Fruit fly (Drosophila melanogaster) whole organism, embryonic: ENCODE results near the gene CG9737.
A peak's percentile ranks its signal among the peaks of the same experiment; 100 is the strongest.

Source experiments
- B-H2 ChIP-seq: fragments of 200-800 bp; sonication (Bioruptor generic); optimal IDR thresholded peaks from 2 replicates; lab custom pipeline; 2018; ENCODE audit warnings: missing biosample characterization, mild to moderate bottlenecking, missing genetic modification characterization
- CG1233 ChIP-seq: fragments of 200-800 bp; sonication (Bioruptor generic); optimal IDR thresholded peaks from 4 replicates; lab custom pipeline; 2018; ENCODE audit warnings: missing biosample characterization, mild to moderate bottlenecking, missing genetic modification characterization
- CG13123 ChIP-seq: fragments of 200-800 bp; sonication (Bioruptor generic); optimal IDR thresholded peaks from 2 replicates; lab custom pipeline; 2016; ENCODE audit warnings: missing biosample characterization, missing genetic modification characterization
- CG13296 ChIP-seq: fragments of 200-800 bp; sonication (Bioruptor generic); optimal IDR thresholded peaks from 3 replicates; lab custom pipeline; 2018; ENCODE audit warnings: missing biosample characterization, mild to moderate bottlenecking, missing genetic modification characterization
- CG13894 ChIP-seq: fragments of 200-800 bp; sonication (Bioruptor generic); optimal IDR thresholded peaks from 3 replicates; lab custom pipeline; 2018; ENCODE audit warnings: missing biosample characterization, mild to moderate bottlenecking, missing genetic modification characterization, moderate library complexity
- CG1529 ChIP-seq: fragments of 200-800 bp; sonication (Bioruptor generic); optimal IDR thresholded peaks from 3 replicates; lab custom pipeline; 2018; ENCODE audit warnings: missing biosample characterization, missing genetic modification characterization
- CG16779 ChIP-seq: fragments of 200-800 bp; sonication (Bioruptor generic); IDR thresholded peaks from 2 replicates; pipeline ENCODE4 v1.3.6; 2022; ENCODE audit warnings: missing biosample characterization, missing genetic modification characterization
- CG17328 ChIP-seq: fragments of 200-800 bp; sonication (Bioruptor generic); IDR thresholded peaks from 2 replicates; pipeline ENCODE4 v1.3.6; 2022; ENCODE audit warnings: missing biosample characterization, missing genetic modification characterization
- CG33557 ChIP-seq: fragments of 200-800 bp; sonication (Bioruptor generic); optimal IDR thresholded peaks from 2 replicates; lab custom pipeline; 2019; ENCODE audit warnings: missing biosample characterization, mild to moderate bottlenecking, missing genetic modification characterization, moderate library complexity
- CG3407 ChIP-seq: fragments of 200-800 bp; sonication (Bioruptor generic); optimal IDR thresholded peaks from 2 replicates; lab custom pipeline; 2018; ENCODE audit warnings: missing biosample characterization, mild to moderate bottlenecking, missing genetic modification characterization
- CG34422 ChIP-seq: fragments of 200-800 bp; sonication (Bioruptor generic); IDR thresholded peaks from 3 replicates; pipeline ENCODE4 v1.3.6; 2022; ENCODE audit warnings: missing biosample characterization, missing genetic modification characterization
- CG3838 ChIP-seq: fragments of 200-800 bp; sonication (Bioruptor generic); optimal IDR thresholded peaks from 3 replicates; lab custom pipeline; 2016; ENCODE audit warnings: missing biosample characterization, missing genetic modification characterization
- CG6254 ChIP-seq: fragments of 200-800 bp; sonication (Bioruptor generic); optimal IDR thresholded peaks from 3 replicates; lab custom pipeline; 2017; ENCODE audit warnings: mild to moderate bottlenecking, missing biosample characterization, missing genetic modification reagents, missing genetic modification characterization
- CG6813 ChIP-seq: fragments of 200-800 bp; sonication (Bioruptor generic); optimal IDR thresholded peaks from 2 replicates; lab custom pipeline; 2017; ENCODE audit warnings: missing biosample characterization, missing genetic modification characterization, mild to moderate bottlenecking, moderate library complexity, missing genetic modification reagents
- CG7556 ChIP-seq: fragments of 200-800 bp; sonication (Bioruptor generic); optimal IDR thresholded peaks from 2 replicates; lab custom pipeline; 2017; ENCODE audit warnings: missing biosample characterization, mild to moderate bottlenecking, missing genetic modification characterization
- CG7839 ChIP-seq: fragments of 200-800 bp; sonication (Bioruptor generic); optimal IDR thresholded peaks from 3 replicates; lab custom pipeline; 2018; ENCODE audit warnings: missing biosample characterization, mild to moderate bottlenecking, missing genetic modification characterization, moderate library complexity
- CG7928 ChIP-seq: fragments of 200-800 bp; sonication (Bioruptor generic); optimal IDR thresholded peaks from 2 replicates; lab custom pipeline; 2017; ENCODE audit warnings: missing biosample characterization, mild to moderate bottlenecking, missing genetic modification characterization
- CG9797 ChIP-seq: fragments of 200-800 bp; sonication (Bioruptor generic); optimal IDR thresholded peaks from 3 replicates; lab custom pipeline; 2018; ENCODE audit warnings: missing biosample characterization, mild to moderate bottlenecking, missing genetic modification characterization
- Camta ChIP-seq: fragments of 200-800 bp; sonication (Bioruptor generic); optimal IDR thresholded peaks from 2 replicates; lab custom pipeline; 2016; ENCODE audit warnings: missing biosample characterization, missing genetic modification characterization
- D19A ChIP-seq: fragments of 200-800 bp; optimal IDR thresholded peaks from 3 replicates; lab custom pipeline; 2019; ENCODE audit warnings: missing biosample characterization, mild to moderate bottlenecking, missing genetic modification characterization, moderate library complexity
- ERR ChIP-seq: fragments of 200-800 bp; sonication (Bioruptor generic); optimal IDR thresholded peaks from 2 replicates; lab custom pipeline; 2016; ENCODE audit warnings: missing biosample characterization, missing genetic modification characterization
- GATAe ChIP-seq: fragments of 200-800 bp; sonication (Bioruptor generic); conservative IDR thresholded peaks from 2 replicates; pipeline ENCODE4 v1.3.6; 2022; ENCODE audit warnings: missing biosample characterization, missing genetic modification characterization
- Mes4 ChIP-seq: fragments of 200-800 bp; sonication (Bioruptor generic); optimal IDR thresholded peaks from 2 replicates; lab custom pipeline; 2016; ENCODE audit warnings: missing biosample characterization, missing genetic modification characterization
- NC2α ChIP-seq: fragments of 200-800 bp; sonication (Bioruptor generic); optimal IDR thresholded peaks from 2 replicates; lab custom pipeline; 2016; ENCODE audit warnings: missing biosample characterization, missing genetic modification characterization
- Nf-YA ChIP-seq: fragments of 200-800 bp; sonication (Bioruptor generic); IDR thresholded peaks from 2 replicates; pipeline ENCODE4 v1.3.6; 2022; ENCODE audit warnings: missing biosample characterization, missing genetic modification characterization
- Oli ChIP-seq: fragments of 200-800 bp; sonication (Bioruptor generic); optimal IDR thresholded peaks from 2 replicates; lab custom pipeline; 2018; ENCODE audit warnings: missing biosample characterization, mild to moderate bottlenecking, missing genetic modification characterization, moderate library complexity
- PHDP ChIP-seq: fragments of 200-800 bp; sonication (Bioruptor generic); optimal IDR thresholded peaks from 3 replicates; lab custom pipeline; 2018; ENCODE audit warnings: missing biosample characterization, mild to moderate bottlenecking, missing genetic modification characterization, moderate library complexity
- Pdp1 ChIP-seq, 2 experiments: fragments of 200-800 bp; sonication (Bioruptor generic); optimal IDR thresholded peaks; 3 replicates each; lab custom pipeline; 2016; ENCODE audit warnings: missing biosample characterization in 2 of 2, missing genetic modification characterization in 2 of 2, mild to moderate bottlenecking in 1 of 2, moderate library complexity in 1 of 2
- Sry-δ ChIP-seq: fragments of 200-800 bp; sonication (Bioruptor generic); optimal IDR thresholded peaks from 2 replicates; lab custom pipeline; 2016; ENCODE audit warnings: missing biosample characterization, missing genetic modification characterization
- Stat92E ChIP-seq, 3 experiments: fragments of >200 bp in 2 of 3; fragments of 200-800 bp in 1 of 3; sonication (Bioruptor generic) in 1 of 3; optimal IDR thresholded peaks; 2 replicates each; lab custom pipeline; 2017 to 2019; ENCODE audit warnings: missing biosample characterization in 3 of 3, missing genetic modification characterization in 3 of 3, mild to moderate bottlenecking in 1 of 3, moderate library complexity in 1 of 3
- Xrp1 ChIP-seq: fragments of 200-800 bp; sonication (Bioruptor generic); IDR thresholded peaks from 2 replicates; pipeline ENCODE4 v1.3.6; 2022; ENCODE audit warnings: missing biosample characterization, missing genetic modification characterization
- YL-1 ChIP-seq: fragments of 200-800 bp; sonication (Bioruptor generic); optimal IDR thresholded peaks from 3 replicates; lab custom pipeline; 2017; ENCODE audit warnings: missing biosample characterization, mild to moderate bottlenecking, missing genetic modification characterization
- ash1 ChIP-seq: fragments of 200-800 bp; sonication (Bioruptor generic); optimal IDR thresholded peaks from 2 replicates; lab custom pipeline; 2018; ENCODE audit warnings: missing biosample characterization, mild to moderate bottlenecking, missing genetic modification characterization
- cwo ChIP-seq: fragments of 200-800 bp; sonication (Bioruptor generic); optimal IDR thresholded peaks from 3 replicates; lab custom pipeline; 2017; ENCODE audit warnings: missing biosample characterization, missing genetic modification characterization, mild to moderate bottlenecking, moderate library complexity, missing genetic modification reagents
- dimm ChIP-seq: fragments of 200-800 bp; sonication (Bioruptor generic); IDR thresholded peaks from 2 replicates; pipeline ENCODE4 v1.3.6; 2022; ENCODE audit warnings: missing biosample characterization, missing genetic modification characterization
- ems ChIP-seq: fragments of 200-800 bp; sonication (Bioruptor generic); optimal IDR thresholded peaks from 3 replicates; lab custom pipeline; 2016; ENCODE audit warnings: missing biosample characterization, missing genetic modification characterization
- ewg ChIP-seq: fragments of 200-800 bp; sonication (Bioruptor generic); optimal IDR thresholded peaks from 3 replicates; lab custom pipeline; 2017; ENCODE audit warnings: mild to moderate bottlenecking, missing biosample characterization, missing genetic modification reagents, missing genetic modification characterization
- kay ChIP-seq: fragments of 200-800 bp; sonication (Bioruptor generic); optimal IDR thresholded peaks from 2 replicates; lab custom pipeline; 2016; ENCODE audit warnings: missing biosample characterization, missing genetic modification characterization
- peb ChIP-seq: fragments of 200-800 bp; sonication (Bioruptor generic); IDR thresholded peaks from 2 replicates; pipeline ENCODE4 v1.3.6; 2022; ENCODE audit warnings: missing biosample characterization, missing genetic modification characterization
- ro ChIP-seq: fragments of 200-800 bp; sonication (Bioruptor generic); IDR thresholded peaks from 2 replicates; pipeline ENCODE4 v1.3.6; 2022; ENCODE audit warnings: missing biosample characterization, missing genetic modification characterization
- sd ChIP-seq: fragments of 200-800 bp; sonication (Bioruptor generic); optimal IDR thresholded peaks from 3 replicates; lab custom pipeline; 2018; ENCODE audit warnings: missing biosample characterization, mild to moderate bottlenecking, missing genetic modification characterization, moderate library complexity
- sens ChIP-seq: fragments of 200-800 bp; sonication (Bioruptor generic); peaks from one replicate; lab custom pipeline; 2016; ENCODE audit warnings: missing biosample characterization, missing genetic modification characterization
- shn ChIP-seq: fragments of 200-800 bp; sonication (Bioruptor generic); optimal IDR thresholded peaks from 3 replicates; lab custom pipeline; 2016; ENCODE audit warnings: missing biosample characterization, missing genetic modification characterization
- slbo ChIP-seq: fragments of 200-800 bp; sonication (Bioruptor generic); IDR thresholded peaks from 2 replicates; pipeline ENCODE4 v1.3.6; 2022; ENCODE audit warnings: missing biosample characterization, missing genetic modification characterization
- stc ChIP-seq: fragments of 200-800 bp; sonication (Bioruptor generic); IDR thresholded peaks from 2 replicates; pipeline ENCODE4 v1.3.6; 2022; ENCODE audit warnings: missing biosample characterization, missing genetic modification characterization
- tap ChIP-seq: fragments of 200-800 bp; optimal IDR thresholded peaks from 3 replicates; lab custom pipeline; 2019; ENCODE audit warnings: missing biosample characterization, mild to moderate bottlenecking, missing genetic modification characterization, moderate library complexity
- twi ChIP-seq: fragments of 200-800 bp; optimal IDR thresholded peaks from 2 replicates; lab custom pipeline; 2019; ENCODE audit warnings: missing biosample characterization, mild to moderate bottlenecking, missing genetic modification characterization, moderate library complexity
- wdn ChIP-seq: fragments of 200-800 bp; sonication (Bioruptor generic); IDR thresholded peaks from 2 replicates; pipeline ENCODE4 v1.3.6; 2022; ENCODE audit warnings: missing biosample characterization, missing genetic modification characterization
- z ChIP-seq: fragments of 200-800 bp; sonication (Bioruptor generic); IDR thresholded peaks from 3 replicates; pipeline ENCODE4 v1.3.6; 2022; ENCODE audit warnings: missing biosample characterization, missing genetic modification characterization

CG9737 gene

dm6 chr3R:30208766-30209484 is 34.2 kb downstream of the CG9737 start, which contains the start of gene RpS7 (continued):
- TF ChIP-seq GATAe (GFP tag; lab: Robert Waterston, UW) (no peak; the same call in 1 of the 2 replicates), ems (GFP tag; lab: Kevin White, UChicago) (no peak), CG7556 (GFP tag; lab: Kevin White, UChicago) (peak; percentile 66), CG13123 (GFP tag; lab: Kevin White, UChicago) (no peak), CG1233 (GFP tag; lab: Kevin White, UChicago) (peak; percentile 80), B-H2 (GFP tag; lab: Kevin White, UChicago) (peak; percentile 76), Oli (tag; lab: Kevin White, UChicago) (peak; percentile 46), CG1529 (GFP tag; lab: Kevin White, UChicago) (peak; percentile 58), Stat92E (GFP tag; optimal IDR thresholded peaks at IDR 0.05; lab: Kevin White, UChicago) (peak in 1 of 3 experiments; percentile 17), tap (tag; lab: Kevin White, UChicago) (peak; percentile 62), shn (GFP tag; lab: Kevin White, UChicago) (peak; percentile 16), ewg (peak; percentile 1), D19A (tag; lab: Kevin White, UChicago) (peak; percentile 31), slbo (GFP tag; lab: Robert Waterston, UW) (peak; percentile 80), CG13296 (GFP tag; lab: Kevin White, UChicago) (peak; percentile 89), CG3407 (GFP tag; lab: Kevin White, UChicago) (peak; percentile 68), CG6254 (GFP tag; lab: Kevin White, UChicago) (peak; percentile 42), Mes4 (peak; percentile 82), kay (no peak), CG13894 (tag; lab: Kevin White, UChicago) (peak; percentile 72), CG7928 (GFP tag; lab: Kevin White, UChicago) (no peak), CG7839 (tag; lab: Kevin White, UChicago) (peak; percentile 70), stc (peak; percentile 76), dimm (peak; percentile 18; the same call in 1 of the 2 replicates), wdn (GFP tag; lab: Robert Waterston, UW) (peak; percentile 47; the same call in 1 of the 2 replicates), Nf-YA (GFP tag; lab: Robert Waterston, UW) (peak; percentile 51), cwo (GFP tag; lab: Kevin White, UChicago) (peak; percentile 32), NC2α (GFP tag; lab: Kevin White, UChicago) (no peak), CG16779 (GFP tag; lab: Robert Waterston, UW) (peak; percentile 53; the same call in 1 of the 2 replicates), ro (no peak), PHDP (tag; lab: Kevin White, UChicago) (peak; percentile 75), sd (tag; lab: Kevin White, UChicago) (no peak), z (GFP tag; lab: Robert Waterston, UW) (peak; percentile 63; the same call in 2 of the 3 replicates), CG17328 (GFP tag; lab: Robert Waterston, UW) (peak; percentile 83), sens (GFP tag; lab: Kevin White, UChicago) (peak; percentile 92), CG33557 (GFP tag; lab: Kevin White, UChicago) (peak; percentile 50), CG34422 (GFP tag; lab: Robert Waterston, UW) (peak; percentile 68; the same call in 2 of the 3 replicates), CG6813 (GFP tag; lab: Kevin White, UChicago) (peak; percentile 81), CG9797 (GFP tag; lab: Kevin White, UChicago) (peak; percentile 48), Sry-δ (peak; percentile 93), Camta (GFP tag; lab: Kevin White, UChicago) (peak; percentile 29), CG3838 (GFP tag; lab: Kevin White, UChicago) (peak; percentile 1), Pdp1 (GFP tag; optimal IDR thresholded peaks at IDR 0.05; lab: Kevin White, UChicago) (peak; percentile 5 to 72), YL-1 (peak; percentile 83), Xrp1 (GFP tag; lab: Robert Waterston, UW) (peak; percentile 29; the same call in 1 of the 2 replicates), peb (GFP tag; lab: Robert Waterston, UW) (peak; percentile 62; the same call in 1 of the 2 replicates), ash1 (peak; percentile 42), ERR (GFP tag; lab: Kevin White, UChicago) (no peak), twi (tag; lab: Kevin White, UChicago) (peak; percentile 0)
